Fruit fly (Drosophila melanogaster) whole organism, embryonic: Measurements from ENCODE around the gene ens.

ENCODE experiments used
- BtbVII ChIP-seq: fragments of 200-800 bp; sonication (Bioruptor generic); optimal IDR thresholded peaks from 3 replicates; lab custom pipeline; 2017; ENCODE audit warnings: missing biosample characterization, mild to moderate bottlenecking, missing genetic modification characterization
- CG10565 ChIP-seq: fragments of 200-800 bp; sonication (Bioruptor generic); optimal IDR thresholded peaks from 3 replicates; lab custom pipeline; 2016; ENCODE audit warnings: missing biosample characterization, mild to moderate bottlenecking, missing genetic modification characterization
- CG11093 ChIP-seq: fragments of 200-800 bp; sonication (Bioruptor generic); IDR thresholded peaks from 3 replicates; pipeline ENCODE4 v1.3.6; 2022; ENCODE audit warnings: missing biosample characterization, missing genetic modification characterization
- CG11247 ChIP-seq: fragments of 200-800 bp; sonication (Bioruptor generic); IDR thresholded peaks from 2 replicates; pipeline ENCODE4 v1.3.6; 2022; ENCODE audit warnings: missing biosample characterization, missing genetic modification characterization
- CG12071 ChIP-seq: fragments of 200-800 bp; sonication (Bioruptor generic); optimal IDR thresholded peaks from 3 replicates; lab custom pipeline; 2018; ENCODE audit warnings: missing biosample characterization, mild to moderate bottlenecking, missing genetic modification characterization
- CG13287 ChIP-seq: fragments of 200-800 bp; sonication (Bioruptor generic); IDR thresholded peaks from 2 replicates; pipeline ENCODE4 v1.3.6; 2022; ENCODE audit warnings: missing biosample characterization, missing genetic modification characterization; ENCODE audit not compliant: partially characterized antibody
- CG13424 ChIP-seq: fragments of 200-800 bp; sonication (Bioruptor generic); optimal IDR thresholded peaks from 2 replicates; lab custom pipeline; 2019; ENCODE audit warnings: missing biosample characterization, mild to moderate bottlenecking, missing genetic modification characterization, moderate library complexity
- CG14441 ChIP-seq: fragments of 200-800 bp; sonication (Bioruptor generic); IDR thresholded peaks from 2 replicates; pipeline ENCODE4 v1.3.6; 2022; ENCODE audit warnings: missing biosample characterization, missing genetic modification characterization
- CG14710 ChIP-seq: fragments of 200-800 bp; sonication (Bioruptor generic); optimal IDR thresholded peaks from 3 replicates; lab custom pipeline; 2019; ENCODE audit warnings: missing biosample characterization, mild to moderate bottlenecking, missing genetic modification characterization, moderate library complexity
- CG14860 ChIP-seq: fragments of 200-800 bp; sonication (Bioruptor generic); IDR thresholded peaks from 3 replicates; pipeline ENCODE4 v1.3.6; 2022; ENCODE audit warnings: missing biosample characterization, missing genetic modification characterization; ENCODE audit not compliant: partially characterized antibody
- CG15073 ChIP-seq: fragments of 200-800 bp; sonication (Bioruptor generic); optimal IDR thresholded peaks from 2 replicates; lab custom pipeline; 2016; ENCODE audit warnings: missing biosample characterization, missing genetic modification characterization
- CG1603 ChIP-seq: fragments of 200-800 bp; sonication (Bioruptor generic); optimal IDR thresholded peaks from 2 replicates; lab custom pipeline; 2019; ENCODE audit warnings: missing biosample characterization, mild to moderate bottlenecking, missing genetic modification characterization, moderate library complexity
- CG16815 ChIP-seq: fragments of 200-800 bp; sonication (Bioruptor generic); optimal IDR thresholded peaks from 3 replicates; lab custom pipeline; 2017; ENCODE audit warnings: missing biosample characterization, mild to moderate bottlenecking, missing genetic modification characterization
- CG18599 ChIP-seq: fragments of 200-800 bp; sonication (Bioruptor generic); optimal IDR thresholded peaks from 3 replicates; lab custom pipeline; 2017; ENCODE audit warnings: missing biosample characterization, missing genetic modification characterization, mild to moderate bottlenecking, moderate library complexity, missing genetic modification reagents
- CG18619 ChIP-seq: fragments of 200-800 bp; sonication (Bioruptor generic); optimal IDR thresholded peaks from 3 replicates; lab custom pipeline; 2017; ENCODE audit warnings: missing biosample characterization, mild to moderate bottlenecking, missing genetic modification characterization
- CG2116 ChIP-seq: fragments of 200-800 bp; sonication (Bioruptor generic); optimal IDR thresholded peaks from 3 replicates; lab custom pipeline; 2018; ENCODE audit warnings: missing biosample characterization, mild to moderate bottlenecking, missing genetic modification characterization
- CG2889 ChIP-seq: fragments of 200-800 bp; sonication (Bioruptor generic); IDR thresholded peaks from 3 replicates; pipeline ENCODE4 v1.3.6; 2022; ENCODE audit warnings: missing biosample characterization, missing genetic modification characterization
- CG3065 ChIP-seq: fragments of 200-800 bp; sonication (Bioruptor generic); optimal IDR thresholded peaks from 2 replicates; lab custom pipeline; 2016; ENCODE audit warnings: missing biosample characterization, missing genetic modification characterization
- CG31224 ChIP-seq: fragments of 200-800 bp; sonication (Bioruptor generic); IDR thresholded peaks from 2 replicates; pipeline ENCODE4 v1.3.6; 2022; ENCODE audit warnings: missing biosample characterization, missing genetic modification characterization
- CG3838 ChIP-seq: fragments of 200-800 bp; sonication (Bioruptor generic); optimal IDR thresholded peaks from 3 replicates; lab custom pipeline; 2016; ENCODE audit warnings: missing biosample characterization, missing genetic modification characterization
- CG4820 ChIP-seq: fragments of 200-800 bp; sonication (Bioruptor generic); optimal IDR thresholded peaks from 3 replicates; lab custom pipeline; 2016; ENCODE audit warnings: missing biosample characterization, missing genetic modification characterization
- Camta ChIP-seq: fragments of 200-800 bp; sonication (Bioruptor generic); optimal IDR thresholded peaks from 2 replicates; lab custom pipeline; 2016; ENCODE audit warnings: missing biosample characterization, missing genetic modification characterization
- Drgx ChIP-seq: fragments of 200-800 bp; sonication (Bioruptor generic); IDR thresholded peaks from 2 replicates; pipeline ENCODE4 v1.3.6; 2022; ENCODE audit warnings: missing biosample characterization, missing genetic modification characterization
- Ets97D ChIP-seq: fragments of 200-800 bp; sonication (Bioruptor generic); optimal IDR thresholded peaks from 3 replicates; lab custom pipeline; 2016; ENCODE audit warnings: missing biosample characterization, missing genetic modification characterization
- Fer1 ChIP-seq: fragments of 200-800 bp; sonication (Bioruptor generic); optimal IDR thresholded peaks from 2 replicates; lab custom pipeline; 2017; ENCODE audit warnings: missing biosample characterization, mild to moderate bottlenecking, missing genetic modification characterization
- Gsc ChIP-seq: fragments of 200-800 bp; sonication (Bioruptor generic); IDR thresholded peaks from 2 replicates; pipeline ENCODE4 v1.3.6; 2022; ENCODE audit warnings: missing biosample characterization, missing genetic modification characterization
- HLH4C ChIP-seq: fragments of 200-800 bp; sonication (Bioruptor generic); IDR thresholded peaks from 3 replicates; pipeline ENCODE4 v1.3.6; 2022; ENCODE audit warnings: missing biosample characterization, missing genetic modification characterization; ENCODE audit not compliant: partially characterized antibody
- Hey ChIP-seq: fragments of 200-800 bp; sonication (Bioruptor generic); optimal IDR thresholded peaks from 3 replicates; lab custom pipeline; 2018; ENCODE audit warnings: missing biosample characterization, mild to moderate bottlenecking, missing genetic modification characterization
- Hmr ChIP-seq: fragments of 200-800 bp; sonication (Bioruptor generic); optimal IDR thresholded peaks from 3 replicates; lab custom pipeline; 2017; ENCODE audit warnings: mild to moderate bottlenecking, missing biosample characterization, missing genetic modification reagents, missing genetic modification characterization
- Lpt ChIP-seq: fragments of >200 bp; optimal IDR thresholded peaks from 2 replicates; lab custom pipeline; 2018; ENCODE audit warnings: missing biosample characterization, missing genetic modification characterization
- Mrtf ChIP-seq: fragments of 200-800 bp; sonication (Bioruptor generic); IDR thresholded peaks from 3 replicates; pipeline ENCODE4 v1.3.6; 2022; ENCODE audit warnings: missing biosample characterization, missing genetic modification characterization
- Neu2 ChIP-seq: fragments of 200-800 bp; sonication (Bioruptor generic); optimal IDR thresholded peaks from 3 replicates; lab custom pipeline; 2016; ENCODE audit warnings: missing biosample characterization, missing genetic modification characterization, borderline replicate concordance
- Poxn ChIP-seq: fragments of 200-800 bp; sonication (Bioruptor generic); IDR thresholded peaks from 2 replicates; pipeline ENCODE4 v1.3.6; 2022; ENCODE audit warnings: missing biosample characterization, missing genetic modification characterization
- Sox102F ChIP-seq: fragments of 200-800 bp; sonication (Bioruptor generic); optimal IDR thresholded peaks from 2 replicates; lab custom pipeline; 2018; ENCODE audit warnings: missing biosample characterization, mild to moderate bottlenecking, missing genetic modification characterization, moderate library complexity
- Sry-δ ChIP-seq: fragments of 200-800 bp; sonication (Bioruptor generic); optimal IDR thresholded peaks from 2 replicates; lab custom pipeline; 2016; ENCODE audit warnings: missing biosample characterization, missing genetic modification characterization
- bigmax ChIP-seq: fragments of 200-800 bp; sonication (Bioruptor generic); optimal IDR thresholded peaks from 2 replicates; lab custom pipeline; 2018; ENCODE audit warnings: missing biosample characterization, mild to moderate bottlenecking, missing genetic modification characterization
- btn ChIP-seq: fragments of 200-800 bp; sonication (Bioruptor generic); optimal IDR thresholded peaks from 2 replicates; lab custom pipeline; 2016; ENCODE audit warnings: missing biosample characterization, missing genetic modification characterization
- ci ChIP-seq: fragments of 200-800 bp; sonication (Bioruptor generic); IDR thresholded peaks from 3 replicates; pipeline ENCODE4 v1.3.6; 2022; ENCODE audit warnings: missing biosample characterization, missing genetic modification characterization
- dimm ChIP-seq: fragments of 200-800 bp; sonication (Bioruptor generic); IDR thresholded peaks from 2 replicates; pipeline ENCODE4 v1.3.6; 2022; ENCODE audit warnings: missing biosample characterization, missing genetic modification characterization
- esg ChIP-seq: fragments of 200-800 bp; sonication (Bioruptor generic); conservative IDR thresholded peaks from 2 replicates; pipeline ENCODE4 v1.3.6; 2022; ENCODE audit warnings: missing biosample characterization, missing genetic modification characterization
- hth ChIP-seq: fragments of >200 bp; optimal IDR thresholded peaks from 2 replicates; lab custom pipeline; 2017; ENCODE audit warnings: inconsistent platforms
- maf-S ChIP-seq: fragments of 200-800 bp; sonication (Bioruptor generic); optimal IDR thresholded peaks from 2 replicates; lab custom pipeline; 2016; ENCODE audit warnings: missing biosample characterization, missing genetic modification characterization
- org-1 ChIP-seq: fragments of 200-800 bp; sonication (Bioruptor generic); optimal IDR thresholded peaks from 2 replicates; lab custom pipeline; 2017; ENCODE audit warnings: missing biosample characterization, missing genetic modification characterization
- phol ChIP-seq: fragments of 200-800 bp; sonication (Bioruptor generic); optimal IDR thresholded peaks from 3 replicates; lab custom pipeline; 2018; ENCODE audit warnings: missing biosample characterization, mild to moderate bottlenecking, missing genetic modification characterization, moderate library complexity
- pzg ChIP-seq: fragments of 200-800 bp; sonication (Bioruptor generic); optimal IDR thresholded peaks from 3 replicates; lab custom pipeline; 2018; ENCODE audit warnings: missing biosample characterization, mild to moderate bottlenecking, missing genetic modification characterization, moderate library complexity
- row ChIP-seq: fragments of 200-800 bp; sonication (Bioruptor generic); IDR thresholded peaks from 3 replicates; pipeline ENCODE4 v1.3.6; 2022; ENCODE audit warnings: missing biosample characterization, missing genetic modification characterization
- seq ChIP-seq: fragments of 200-800 bp; sonication (Bioruptor generic); IDR thresholded peaks from 2 replicates; pipeline ENCODE4 v1.3.6; 2022; ENCODE audit warnings: missing biosample characterization, missing genetic modification characterization
- tgo ChIP-seq: fragments of 200-800 bp; sonication (Bioruptor generic); IDR thresholded peaks from 3 replicates; pipeline ENCODE4 v1.3.6; 2022; ENCODE audit warnings: missing biosample characterization, missing genetic modification characterization
- ttk ChIP-seq: fragments of 200-800 bp; sonication (Bioruptor generic); IDR thresholded peaks from 2 replicates; pipeline ENCODE4 v2.1.2; 2022; ENCODE audit warnings: missing biosample characterization, missing genetic modification characterization
- vvl ChIP-seq: fragments of 200-800 bp; sonication (Bioruptor generic); IDR thresholded peaks from 2 replicates; pipeline ENCODE4 v1.3.6; 2022; ENCODE audit warnings: missing biosample characterization, missing genetic modification characterization

Gene ens

dm6 chr3L:4108844-4109494 lies 25.4 kb downstream of the ens start (continued):
- TF ChIP-seq CG13287 (GFP tag; lab: Robert Waterston, UW) (no peak), Gsc (GFP tag; lab: Robert Waterston, UW) (no peak), tgo (peak; percentile 58), ci (GFP tag; lab: Robert Waterston, UW) (peak; percentile 78), phol (tag; lab: Kevin White, UChicago) (peak; percentile 81), CG2889 (no peak), pzg (GFP tag; lab: Kevin White, UChicago) (no peak), CG11247 (GFP tag; lab: Robert Waterston, UW) (peak; percentile 33; the same call in 1 of the 2 replicates), bigmax (GFP tag; lab: Kevin White, UChicago) (no peak), CG11093 (GFP tag; lab: Robert Waterston, UW) (peak; percentile 68; the same call in 1 of the 3 replicates), CG3065 (no peak), Sry-δ (GFP tag; lab: Kevin White, UChicago) (no peak), btn (peak; percentile 25), Lpt (GFP tag; lab: Kevin White, UChicago) (no peak), CG14441 (peak; percentile 58), Ets97D (GFP tag; lab: Kevin White, UChicago) (peak; percentile 38), Fer1 (GFP tag; lab: Kevin White, UChicago) (peak; percentile 80), Mrtf (GFP tag; lab: Robert Waterston, UW) (peak; percentile 58; the same call in 2 of the 3 replicates), seq (GFP tag; lab: Robert Waterston, UW) (0 out of 2 replicates have a peak, but pooled peaks have one; percentile 30), vvl (GFP tag; lab: Robert Waterston, UW) (peak; percentile 66), CG13424 (tag; lab: Kevin White, UChicago) (peak; percentile 84), CG16815 (GFP tag; lab: Kevin White, UChicago) (peak; percentile 71), maf-S (GFP tag; lab: Kevin White, UChicago) (peak; percentile 35), org-1 (GFP tag; lab: Kevin White, UChicago) (peak; percentile 67), dimm (GFP tag; lab: Robert Waterston, UW) (0 out of 2 replicates have a peak, but pooled peaks have one; percentile 3), Sox102F (peak; percentile 74), CG4820 (peak; percentile 66), CG12071 (GFP tag; lab: Kevin White, UChicago) (peak; percentile 30), Hmr (GFP tag; lab: Kevin White, UChicago) (peak; percentile 77), hth (no peak), CG18619 (GFP tag; lab: Kevin White, UChicago) (peak; percentile 72), CG2116 (peak; percentile 23), CG14710 (tag; lab: Kevin White, UChicago) (peak; percentile 74), Drgx (GFP tag; lab: Robert Waterston, UW) (peak; percentile 67), row (GFP tag; lab: Robert Waterston, UW) (peak; percentile 89), Camta (GFP tag; lab: Kevin White, UChicago) (peak; percentile 78), Hey (tag; lab: Kevin White, UChicago) (no peak), Poxn (GFP tag; lab: Robert Waterston, UW) (no peak), CG10565 (GFP tag; lab: Kevin White, UChicago) (peak; percentile 2), CG15073 (GFP tag; lab: Kevin White, UChicago) (no peak), CG18599 (peak; percentile 74), CG3838 (GFP tag; lab: Kevin White, UChicago) (no peak), CG31224 (GFP tag; lab: Robert Waterston, UW) (no peak), esg (peak; percentile 42; the same call in 1 of the 2 replicates), CG1603 (tag; lab: Kevin White, UChicago) (peak; percentile 54), Neu2 (GFP tag; lab: Kevin White, UChicago) (no peak), HLH4C (GFP tag; lab: Robert Waterston, UW) (no peak), BtbVII (GFP tag; lab: Kevin White, UChicago) (peak; percentile 78), CG14860 (GFP tag; lab: Robert Waterston, UW) (no peak), ttk (GFP tag; lab: Robert Waterston, UW) (peak; percentile 53)
